Fruit fly (Drosophila melanogaster) whole organism, prepupa: ENCODE results near the gene CG7483.
A peak's percentile ranks its signal among the peaks of the same experiment; 100 is the strongest.

Source experiments
- CG10631 ChIP-seq: fragments of 200-800 bp; sonication (Bioruptor generic); optimal IDR thresholded peaks from 2 replicates; lab custom pipeline; 2016; ENCODE audit warnings: missing biosample characterization, missing genetic modification characterization
- CG11294 ChIP-seq: fragments of 200-800 bp; sonication (Bioruptor generic); IDR thresholded peaks from 2 replicates; pipeline ENCODE4 v1.3.6; 2022; ENCODE audit warnings: missing biosample characterization, missing genetic modification characterization
- CG15336 ChIP-seq: fragments of 200-800 bp; sonication (Bioruptor generic); IDR thresholded peaks from 2 replicates; pipeline ENCODE4 v1.3.6; 2022; ENCODE audit warnings: missing biosample characterization, missing genetic modification characterization
- CG3032 ChIP-seq: fragments of 200-800 bp; optimal IDR thresholded peaks from 2 replicates; lab custom pipeline; 2019; ENCODE audit warnings: missing biosample characterization, mild to moderate bottlenecking, missing genetic modification characterization, moderate library complexity
- CG32006 ChIP-seq: fragments of 200-800 bp; sonication (Bioruptor generic); optimal IDR thresholded peaks from 3 replicates; lab custom pipeline; 2017; ENCODE audit warnings: missing biosample characterization, mild to moderate bottlenecking, missing genetic modification characterization
- CG3919 ChIP-seq: fragments of 200-800 bp; sonication (Bioruptor generic); optimal IDR thresholded peaks from 3 replicates; lab custom pipeline; 2016; ENCODE audit warnings: missing biosample characterization, missing genetic modification characterization
- CG4318 ChIP-seq: fragments of 200-800 bp; sonication (Bioruptor generic); optimal IDR thresholded peaks from 3 replicates; lab custom pipeline; 2017; ENCODE audit warnings: missing biosample characterization, mild to moderate bottlenecking, missing genetic modification characterization
- CG6163 ChIP-seq: fragments of 200-800 bp; sonication (Bioruptor generic); IDR thresholded peaks from 3 replicates; pipeline ENCODE4 v1.3.6; 2022; ENCODE audit warnings: missing biosample characterization, missing genetic modification characterization
- CG6792 ChIP-seq: fragments of 200-800 bp; sonication (Bioruptor generic); optimal IDR thresholded peaks from 3 replicates; lab custom pipeline; 2016; ENCODE audit warnings: missing biosample characterization, missing genetic modification characterization
- CG6854 ChIP-seq: fragments of 200-800 bp; sonication (Bioruptor generic); optimal IDR thresholded peaks from 2 replicates; lab custom pipeline; 2017; ENCODE audit warnings: missing biosample characterization, mild to moderate bottlenecking, missing genetic modification characterization
- CG9139 ChIP-seq: fragments of 200-800 bp; sonication (Bioruptor generic); optimal IDR thresholded peaks from 3 replicates; lab custom pipeline; 2017; ENCODE audit warnings: missing biosample characterization, mild to moderate bottlenecking, missing genetic modification characterization
- Eip75B ChIP-seq: fragments of 200-800 bp; sonication (Bioruptor generic); optimal IDR thresholded peaks from 3 replicates; lab custom pipeline; 2016; ENCODE audit warnings: missing biosample characterization, missing genetic modification characterization
- Eip78C ChIP-seq: fragments of 200-800 bp; sonication (Bioruptor generic); peaks from one replicate; lab custom pipeline; 2016; ENCODE audit warnings: missing biosample characterization, missing genetic modification characterization
- Ets21C ChIP-seq: fragments of 200-800 bp; sonication (Bioruptor generic); optimal IDR thresholded peaks from 3 replicates; lab custom pipeline; 2016; ENCODE audit warnings: missing biosample characterization, missing genetic modification characterization
- Ets96B ChIP-seq: fragments of 200-800 bp; optimal IDR thresholded peaks from 2 replicates; lab custom pipeline; 2019; ENCODE audit warnings: missing biosample characterization, mild to moderate bottlenecking, missing genetic modification characterization, moderate library complexity
- Gug ChIP-seq: fragments of 200-800 bp; sonication (Bioruptor generic); IDR thresholded peaks from 2 replicates; pipeline ENCODE4 v1.3.6; 2022; ENCODE audit warnings: missing biosample characterization, missing genetic modification characterization
- Hr38 ChIP-seq: sonication (Bioruptor generic); optimal IDR thresholded peaks from 2 replicates; lab custom pipeline; 2016; ENCODE audit warnings: missing biosample characterization, missing genetic modification characterization
- Hr39 ChIP-seq: fragments of 200-800 bp; sonication (Bioruptor generic); optimal IDR thresholded peaks from 2 replicates; lab custom pipeline; 2016; ENCODE audit warnings: missing biosample characterization, missing genetic modification characterization
- Met ChIP-seq: fragments of 200-800 bp; sonication (Bioruptor generic); optimal IDR thresholded peaks from 3 replicates; lab custom pipeline; 2016; ENCODE audit warnings: missing biosample characterization, missing genetic modification characterization
- OdsH ChIP-seq: fragments of 200-800 bp; sonication (Bioruptor generic); optimal IDR thresholded peaks from 3 replicates; lab custom pipeline; 2016; ENCODE audit warnings: missing biosample characterization, missing genetic modification characterization
- Smox ChIP-seq: fragments of 200-800 bp; sonication (Bioruptor generic); optimal IDR thresholded peaks from 3 replicates; lab custom pipeline; 2016; ENCODE audit warnings: missing biosample characterization, missing genetic modification characterization
- Sox102F ChIP-seq: fragments of 200-800 bp; sonication (Bioruptor generic); optimal IDR thresholded peaks from 2 replicates; lab custom pipeline; 2016; ENCODE audit warnings: missing biosample characterization, mild to moderate bottlenecking, missing genetic modification characterization
- achi ChIP-seq: fragments of 200-800 bp; sonication (Bioruptor generic); optimal IDR thresholded peaks from 3 replicates; lab custom pipeline; 2016; ENCODE audit warnings: missing biosample characterization, missing genetic modification characterization
- acj6 ChIP-seq: fragments of 200-800 bp; sonication (Bioruptor generic); optimal IDR thresholded peaks from 3 replicates; lab custom pipeline; 2016; ENCODE audit warnings: missing biosample characterization, missing genetic modification characterization
- cyc ChIP-seq: fragments of 200-800 bp; sonication (Bioruptor generic); optimal IDR thresholded peaks from 3 replicates; lab custom pipeline; 2016; ENCODE audit warnings: missing biosample characterization, missing genetic modification characterization
- dsx ChIP-seq: fragments of 200-800 bp; optimal IDR thresholded peaks from 3 replicates; lab custom pipeline; 2019; ENCODE audit warnings: missing biosample characterization, mild to moderate bottlenecking, missing genetic modification characterization, moderate library complexity; ENCODE audit not compliant: poor library complexity, severe bottlenecking
- esn ChIP-seq: fragments of 200-800 bp; sonication (Bioruptor generic); optimal IDR thresholded peaks from 2 replicates; lab custom pipeline; 2016; ENCODE audit warnings: missing biosample characterization, mild to moderate bottlenecking, missing genetic modification characterization, moderate library complexity
- fkh ChIP-seq: fragments of 200-800 bp; sonication (Bioruptor generic); optimal IDR thresholded peaks from 3 replicates; lab custom pipeline; 2017; ENCODE audit warnings: missing biosample characterization, mild to moderate bottlenecking, missing genetic modification characterization, moderate library complexity
- net ChIP-seq: fragments of 200-800 bp; sonication (Bioruptor generic); optimal IDR thresholded peaks from 3 replicates; lab custom pipeline; 2016; ENCODE audit warnings: missing biosample characterization, missing genetic modification characterization
- spab ChIP-seq: fragments of 200-800 bp; sonication (Bioruptor generic); optimal IDR thresholded peaks from 2 replicates; lab custom pipeline; 2017; ENCODE audit warnings: missing biosample characterization, mild to moderate bottlenecking, missing genetic modification characterization, missing genetic modification reagents
- ss ChIP-seq, 2 experiments: fragments of 200-800 bp; sonication (Bioruptor generic); optimal IDR thresholded peaks; 2 replicates in 1 of 2; 3 replicates in 1 of 2; lab custom pipeline; 2017 to 2018; ENCODE audit warnings: mild to moderate bottlenecking in 2 of 2, missing biosample characterization in 2 of 2, missing genetic modification characterization in 2 of 2, moderate library complexity in 1 of 2
- topi ChIP-seq: fragments of 200-800 bp; sonication (Bioruptor generic); optimal IDR thresholded peaks from 3 replicates; lab custom pipeline; 2016; ENCODE audit warnings: missing biosample characterization, missing genetic modification characterization

The CG7483 gene

DNA sequence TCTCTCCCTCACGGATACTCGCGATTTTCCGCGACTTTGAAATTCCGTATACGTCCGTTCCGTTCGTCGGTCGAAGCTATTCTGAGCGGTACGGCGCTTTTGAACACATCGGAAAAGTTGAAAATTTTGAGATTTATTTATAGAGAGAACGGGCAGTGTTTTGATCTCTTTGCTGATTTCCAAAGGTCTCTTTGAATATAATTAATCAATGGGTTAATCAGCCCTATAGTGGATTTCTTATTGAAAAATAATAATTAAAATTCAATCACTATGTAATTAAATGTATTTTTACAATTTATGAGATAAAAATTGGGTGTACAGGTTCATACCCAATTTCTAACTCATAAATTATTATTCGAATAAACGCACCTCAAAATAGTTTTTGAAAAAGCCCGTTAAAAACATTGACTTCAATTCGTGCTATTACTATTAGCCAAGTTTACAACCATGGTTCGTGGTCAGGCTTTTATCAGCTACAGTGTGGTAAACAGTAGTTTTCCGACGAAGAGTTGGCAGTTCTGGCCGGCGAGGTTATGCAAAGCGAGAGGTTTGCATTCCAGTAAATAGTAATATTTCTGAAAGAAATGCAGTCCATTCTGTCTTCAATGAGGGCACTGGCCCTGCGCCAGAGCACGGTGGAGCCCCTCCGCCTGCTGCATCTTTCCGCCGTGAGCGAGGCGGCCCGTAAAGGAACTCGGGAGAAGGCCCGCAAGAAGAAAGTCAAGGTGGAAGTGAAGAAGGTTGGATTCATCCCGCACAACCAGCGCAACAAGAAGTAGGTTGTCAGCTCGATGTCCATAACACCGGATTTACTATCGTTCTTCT lies 11.9 kb upstream of the CG7483 start, which contains the start of the genes CG9626 and mRpL1:
TSS of gene CG9626 (minus strand) at position 51 of the 825 bp plus-strand sequence.
TSS of gene mRpL1 (plus strand) at position 513 of the 825 bp plus-strand sequence.
- no peak for TF ChIP-seq Smox (GFP tag; lab: Kevin White, UChicago)
- no peak for TF ChIP-seq Ets96B (tag; lab: Kevin White, UChicago)
- no peak for TF ChIP-seq Sox102F (GFP tag; lab: Kevin White, UChicago)
- TF ChIP-seq spab, result no peak
- TF ChIP-seq OdsH (GFP tag; lab: Kevin White, UChicago), result no peak
- TF ChIP-seq Hr39 (GFP tag; lab: Kevin White, UChicago), result no peak
- no peak for TF ChIP-seq net
- no peak for TF ChIP-seq Met (GFP tag; lab: Kevin White, UChicago)
- no peak for TF ChIP-seq dsx (GFP tag; lab: Kevin White, UChicago)

DNA sequence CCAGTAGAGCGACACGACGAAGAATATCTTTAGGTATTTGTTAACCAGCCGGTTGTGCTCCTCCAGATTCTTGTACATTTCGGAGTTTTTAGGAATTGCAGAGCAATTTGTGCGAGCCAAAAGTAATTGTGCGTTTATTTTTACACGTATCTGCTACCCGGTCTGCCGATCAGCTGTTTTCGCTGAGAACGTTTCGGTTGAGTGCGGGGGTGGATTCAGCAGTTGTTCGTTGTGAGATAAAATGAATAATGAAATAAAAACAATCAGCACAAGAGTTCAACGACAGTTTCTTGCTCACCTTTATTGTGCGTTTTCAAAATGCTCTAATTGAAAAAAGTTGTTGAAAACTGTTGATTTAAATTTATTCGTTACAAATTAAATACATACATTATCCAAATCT lies 9.2 kb upstream of the CG7483 start, which contains the start of gene nac:
TSS of gene nac (minus strand) at position 176 of the 400 bp plus-strand sequence.
- 0 out of 2 replicates have a peak, but pooled peaks have one; percentile 12 for TF ChIP-seq CG15336 (GFP tag; lab: Robert Waterston, UW)
- TF ChIP-seq esn, result peak; percentile 9
- no peak for TF ChIP-seq Ets21C (GFP tag; lab: Kevin White, UChicago)
- no peak for TF ChIP-seq Ets96B (tag; lab: Kevin White, UChicago)
- peak; percentile 17 for TF ChIP-seq CG3032 (tag; lab: Kevin White, UChicago)
- no peak for TF ChIP-seq CG4318 (GFP tag; lab: Kevin White, UChicago)

DNA sequence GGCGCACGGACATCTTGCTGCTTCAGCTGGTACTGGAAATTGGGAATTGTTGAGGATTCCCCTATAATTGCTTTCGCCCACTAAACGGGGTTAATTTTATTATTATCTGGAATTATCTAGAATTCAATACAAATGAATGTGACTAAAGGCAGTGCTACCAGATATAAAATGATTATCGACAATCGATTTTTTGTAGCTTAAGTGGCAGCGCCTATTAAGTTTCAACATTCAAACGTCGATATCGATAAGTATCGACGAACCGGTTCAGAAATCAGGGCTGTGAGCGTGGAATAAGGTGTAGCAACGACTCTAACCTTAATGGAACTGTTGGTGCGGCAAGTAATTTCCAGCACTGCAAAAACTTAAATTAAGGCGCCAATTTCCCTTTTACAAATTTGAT lies 7.9 kb upstream of the CG7483 start, which contains the start of gene Sgt1:
TSS of gene Sgt1 (minus strand) at position 165 of the 400 bp plus-strand sequence.
- TF ChIP-seq fkh (GFP tag; lab: Kevin White, UChicago) (no peak), acj6 (GFP tag; lab: Kevin White, UChicago) (no peak), cyc (GFP tag; lab: Kevin White, UChicago) (peak; percentile 31), CG6163 (GFP tag; lab: Robert Waterston, UW) (no peak), CG10631 (GFP tag; lab: Kevin White, UChicago) (no peak), topi (GFP tag; lab: Kevin White, UChicago) (peak; percentile 21), achi (no peak), Hr38 (GFP tag; lab: Kevin White, UChicago) (no peak), CG3032 (tag; lab: Kevin White, UChicago) (peak; percentile 17)

DNA sequence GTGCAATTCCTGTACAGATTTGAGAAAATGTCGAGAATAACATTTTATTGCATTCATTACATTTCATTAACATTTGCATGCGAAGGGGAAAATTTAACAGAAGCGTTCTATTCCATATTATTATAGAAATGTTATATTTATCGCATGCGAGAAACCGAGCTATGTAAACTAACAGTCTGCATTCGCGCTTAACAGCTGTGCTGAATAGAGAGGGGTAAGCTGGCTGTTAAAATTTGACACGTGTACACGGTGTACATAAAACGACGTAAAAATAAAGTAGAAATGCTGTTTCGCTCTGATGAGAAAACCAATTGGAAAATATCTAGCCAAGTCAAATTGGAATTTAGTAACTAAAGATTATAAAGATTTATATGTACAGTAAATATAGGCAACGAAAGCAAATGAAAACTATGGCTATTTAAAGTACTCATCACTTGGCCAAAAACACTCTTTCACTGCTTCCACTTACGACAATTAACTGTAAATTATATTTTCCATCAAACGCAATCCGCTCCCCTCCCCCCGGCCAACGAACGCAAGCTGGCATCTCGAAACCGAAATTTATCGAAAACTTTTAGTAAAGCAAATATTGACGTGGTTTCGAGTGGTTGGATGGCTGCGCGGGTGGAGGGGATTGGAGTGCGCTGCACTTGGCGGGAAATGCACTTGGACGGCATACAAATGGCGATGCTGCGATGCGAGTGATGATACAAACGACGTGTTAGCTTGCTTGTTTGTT lies 6.7 kb upstream of the CG7483 start:
- no peak for TF ChIP-seq Gug
- no peak for TF ChIP-seq CG3919 (GFP tag; lab: Kevin White, UChicago)
- no peak for TF ChIP-seq CG3032 (tag; lab: Kevin White, UChicago)
- no peak for TF ChIP-seq dsx (GFP tag; lab: Kevin White, UChicago)
- no peak for TF ChIP-seq CG11294 (GFP tag; lab: Robert Waterston, UW)
- no peak for TF ChIP-seq CG9139 (GFP tag; lab: Kevin White, UChicago)
- TF ChIP-seq Eip78C (GFP tag; lab: Kevin White, UChicago), result peak; percentile 49
- no peak for TF ChIP-seq CG6854 (GFP tag; lab: Kevin White, UChicago)
- no peak for TF ChIP-seq CG10631 (GFP tag; lab: Kevin White, UChicago)
- TF ChIP-seq fkh (GFP tag; lab: Kevin White, UChicago), result peak; percentile 59

DNA sequence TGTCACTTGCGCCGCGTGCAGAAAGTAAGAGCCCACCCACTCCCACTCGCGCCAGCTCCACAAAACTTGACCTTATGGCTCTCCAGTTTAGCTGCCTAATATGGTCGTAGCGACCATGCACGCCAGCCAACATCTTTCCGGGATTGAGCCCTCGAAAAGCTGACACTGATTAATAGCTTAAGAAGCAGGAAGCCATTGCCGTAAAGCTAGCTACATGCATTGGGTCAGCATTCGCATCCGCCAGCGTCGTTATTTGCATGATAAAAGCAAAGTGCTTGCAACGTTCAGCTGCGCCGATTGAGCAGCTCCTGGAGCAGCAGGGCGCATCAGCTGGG lies 6.1 kb upstream of the CG7483 start:
- no peak for TF ChIP-seq achi
- TF ChIP-seq CG32006, result no peak
- TF ChIP-seq Eip75B, result no peak
- no peak for TF ChIP-seq spab
- no peak for TF ChIP-seq CG6792 (GFP tag; lab: Kevin White, UChicago)
- TF ChIP-seq ss (GFP tag; optimal IDR thresholded peaks at IDR 0.05; lab: Kevin White, UChicago), result no peak
